Worm (Caenorhabditis elegans) whole organism, young adult: Measurements from ENCODE around the gene F22E12.1.

Experiments
- B0019.2 ChIP-seq: fragments of 200-800 bp; sonication (Bioruptor generic); conservative IDR thresholded peaks from 2 replicates; pipeline ENCODE4 v1.3.6; 2022; ENCODE audit warnings: missing genetic modification reagents, missing genetic modification characterization, missing compliant biosample characterization
- B0035.1 ChIP-seq: sonication (generic microtip); optimal IDR thresholded peaks from 2 replicates; lab custom pipeline; 2016; ENCODE audit warnings: missing genetic modification characterization, mild to moderate bottlenecking, missing compliant biosample characterization, missing genotype, missing genetic modification reagents
- C17E4.6 ChIP-seq: fragments of 200-800 bp; sonication (Bioruptor generic); IDR thresholded peaks from 2 replicates; pipeline ENCODE4 v1.3.6; 2022; ENCODE audit warnings: missing genetic modification reagents, missing genetic modification characterization, missing compliant biosample characterization
- F22D6.2 ChIP-seq: sonication (generic microtip); optimal IDR thresholded peaks from 2 replicates; lab custom pipeline; 2016; ENCODE audit warnings: mild to moderate bottlenecking, missing genetic modification characterization, missing compliant biosample characterization
- F33H1.4 ChIP-seq: fragments of 200-800 bp; sonication (Bioruptor generic); IDR thresholded peaks from 2 replicates; pipeline ENCODE4 v1.3.6; 2022; ENCODE audit warnings: missing genetic modification reagents, missing genetic modification characterization, missing compliant biosample characterization
- F39B2.1 ChIP-seq: fragments of 200-800 bp; sonication (Bioruptor generic); IDR thresholded peaks from 2 replicates; pipeline ENCODE4 v1.3.6; 2022; ENCODE audit warnings: missing genetic modification reagents, missing genetic modification characterization, missing compliant biosample characterization
- F49E8.2 ChIP-seq: sonication (generic microtip); optimal IDR thresholded peaks from 3 replicates; lab custom pipeline; 2017; ENCODE audit warnings: missing genetic modification characterization, mild to moderate bottlenecking, missing compliant biosample characterization, antibody characterized with exemption, moderate library complexity; ENCODE audit not compliant: insufficient read depth
- F52B5.7 ChIP-seq: sonication (generic microtip); optimal IDR thresholded peaks from 2 replicates; lab custom pipeline; 2016; ENCODE audit warnings: mild to moderate bottlenecking, missing genetic modification characterization, missing compliant biosample characterization
- K12H6.12 ChIP-seq: fragments of 200-800 bp; sonication (Bioruptor generic); optimal IDR thresholded peaks from 2 replicates; lab custom pipeline; 2018; ENCODE audit warnings: mild to moderate bottlenecking, missing genetic modification characterization, missing compliant biosample characterization
- T26A5.8 ChIP-seq: sonication (generic microtip); optimal IDR thresholded peaks from 2 replicates; lab custom pipeline; 2016; ENCODE audit warnings: missing genetic modification characterization, missing compliant biosample characterization
- cebp-2 ChIP-seq: fragments of 200-800 bp; sonication (Bioruptor generic); IDR thresholded peaks from 2 replicates; pipeline ENCODE4 v1.3.6; 2022; ENCODE audit warnings: missing genetic modification characterization, missing compliant biosample characterization
- ceh-27 ChIP-seq: fragments of 200-800 bp; sonication (Bioruptor generic); optimal IDR thresholded peaks from 2 replicates; lab custom pipeline; 2018; ENCODE audit warnings: mild to moderate bottlenecking, missing genetic modification characterization, moderate library complexity, missing compliant biosample characterization
- ceh-91 ChIP-seq: fragments of 200-800 bp; sonication (Bioruptor generic); IDR thresholded peaks from 2 replicates; pipeline ENCODE4 v1.3.6; 2022; ENCODE audit warnings: missing genetic modification reagents, missing genetic modification characterization, missing compliant biosample characterization
- egl-18 ChIP-seq: fragments of 200-800 bp; sonication (Bioruptor generic); IDR thresholded peaks from 2 replicates; pipeline ENCODE4 v1.3.6; 2022; ENCODE audit warnings: missing genetic modification reagents, missing genetic modification characterization, missing compliant biosample characterization
- egl-44 ChIP-seq: fragments of 200-800 bp; sonication (Bioruptor generic); IDR thresholded peaks from 2 replicates; pipeline ENCODE4 v1.3.6; 2022; ENCODE audit warnings: missing genetic modification reagents, missing genetic modification characterization, missing compliant biosample characterization
- ets-4 ChIP-seq: fragments of 200-800 bp; sonication (Bioruptor generic); optimal IDR thresholded peaks from 2 replicates; lab custom pipeline; 2018; ENCODE audit warnings: mild to moderate bottlenecking, missing genetic modification characterization, missing compliant biosample characterization
- hmg-1.2 ChIP-seq: fragments of 200-800 bp; sonication (Bioruptor generic); IDR thresholded peaks from 2 replicates; pipeline ENCODE4 v1.3.6; 2022; ENCODE audit warnings: missing genetic modification reagents, missing genetic modification characterization, missing compliant biosample characterization
- hrde-1 ChIP-seq: sonication (generic microtip); optimal IDR thresholded peaks from 2 replicates; lab custom pipeline; 2016; ENCODE audit warnings: missing genetic modification characterization, mild to moderate bottlenecking, missing compliant biosample characterization, moderate library complexity, missing genotype, missing genetic modification reagents, borderline replicate concordance
- hsf-1 ChIP-seq: fragments of 200-800 bp; sonication (Bioruptor generic); IDR thresholded peaks from 2 replicates; pipeline ENCODE4 v1.3.6; 2022; ENCODE audit warnings: missing genetic modification reagents, missing genetic modification characterization, missing compliant biosample characterization
- let-607 ChIP-seq, 2 experiments: fragments of 200-800 bp in 1 of 2; sonication (Bioruptor generic) in 1 of 2; sonication (generic microtip) in 1 of 2; optimal IDR thresholded peaks; 2 replicates each; lab custom pipeline; 2016 to 2018; ENCODE audit warnings: mild to moderate bottlenecking in 2 of 2, missing compliant biosample characterization in 2 of 2, missing genetic modification characterization in 2 of 2, moderate library complexity in 2 of 2, missing genotype in 1 of 2
- lin-26 ChIP-seq: fragments of 200-800 bp; sonication (Bioruptor generic); IDR thresholded peaks from 2 replicates; pipeline ENCODE4 v1.3.6; 2022; ENCODE audit warnings: missing genetic modification reagents, missing genetic modification characterization, missing compliant biosample characterization
- lin-35 ChIP-seq, 3 experiments: fragments of 150-350 bp in 2 of 3; sonication (generic microtip) in 1 of 3; optimal IDR thresholded peaks; 2 replicates each; lab custom pipeline; 2014 to 2018; ENCODE audit warnings: missing biosample characterization in 3 of 3, missing genetic modification characterization in 3 of 3, missing genetic modification reagents in 3 of 3
- lin-54 ChIP-seq: fragments of 200-800 bp; sonication (Bioruptor generic); optimal IDR thresholded peaks from 2 replicates; lab custom pipeline; 2018; ENCODE audit warnings: mild to moderate bottlenecking, missing genetic modification characterization, missing compliant biosample characterization
- madf-3 ChIP-seq: fragments of 200-800 bp; sonication (Bioruptor generic); IDR thresholded peaks from 2 replicates; pipeline ENCODE4 v1.3.6; 2022; ENCODE audit warnings: missing genetic modification reagents, missing genetic modification characterization, missing compliant biosample characterization
- madf-8 ChIP-seq: fragments of 200-800 bp; sonication (Bioruptor generic); conservative IDR thresholded peaks from 2 replicates; pipeline ENCODE4 v1.3.6; 2022; ENCODE audit warnings: missing genetic modification reagents, missing genetic modification characterization, missing compliant biosample characterization
- nfya-1 ChIP-seq: sonication (generic microtip); optimal IDR thresholded peaks from 2 replicates; lab custom pipeline; 2017; ENCODE audit warnings: antibody characterized with exemption, missing compliant biosample characterization, missing genetic modification characterization, borderline replicate concordance; ENCODE audit not compliant: insufficient read depth
- pbrm-1 ChIP-seq: fragments of 200-800 bp; sonication (Bioruptor generic); IDR thresholded peaks from 2 replicates; pipeline ENCODE4 v1.3.6; 2022; ENCODE audit warnings: missing genetic modification reagents, missing genetic modification characterization, missing compliant biosample characterization
- pha-4 ChIP-seq: fragments of 150-350 bp; sonication (generic microtip); optimal IDR thresholded peaks from 2 replicates; lab custom pipeline; 2014; ENCODE audit warnings: missing biosample characterization, missing genetic modification reagents, missing genetic modification characterization
- repo-1 ChIP-seq: sonication (generic microtip); optimal IDR thresholded peaks from 2 replicates; lab custom pipeline; 2017; ENCODE audit warnings: mild to moderate bottlenecking, missing genetic modification characterization, missing compliant biosample characterization
- rpc-1 ChIP-seq, 2 experiments: fragments of 150-350 bp in 1 of 2; sonication (generic microtip) in 1 of 2; optimal IDR thresholded peaks; 2 replicates each; lab custom pipeline; 2014 to 2018; ENCODE audit warnings: missing biosample characterization in 1 of 2, missing genetic modification characterization in 1 of 2, missing genetic modification reagents in 1 of 2, missing genotype in 1 of 2
- snpc-1.3 ChIP-seq: sonication (generic microtip); optimal IDR thresholded peaks from 2 replicates; lab custom pipeline; 2017; ENCODE audit warnings: missing genetic modification characterization, mild to moderate bottlenecking, missing compliant biosample characterization, antibody characterized with exemption, moderate library complexity, missing genotype, missing genetic modification reagents; ENCODE audit not compliant: insufficient read depth
- tbx-9 ChIP-seq: sonication (generic microtip); optimal IDR thresholded peaks from 2 replicates; lab custom pipeline; 2016; ENCODE audit warnings: borderline replicate concordance, missing genetic modification characterization, inconsistent platforms, missing compliant biosample characterization
- zfh-2 ChIP-seq: fragments of 200-800 bp; sonication (Bioruptor generic); conservative IDR thresholded peaks from 2 replicates; pipeline ENCODE4 v1.3.6; 2022; ENCODE audit warnings: missing genetic modification reagents, missing genetic modification characterization, missing compliant biosample characterization

Gene F22E12.1

ce11 chrV:10418961-10419360 lies 38.2 kb downstream of the F22E12.1 start, which contains the start of gene F15H10.5 (continued):
- TF ChIP-seq F49E8.2, result no peak
- no peak for TF ChIP-seq B0019.2 (GFP tag; lab: Robert Waterston, UW)
- no peak for TF ChIP-seq pbrm-1 (GFP tag; lab: Robert Waterston, UW)

ce11 chrV:10416925-10417324 lies 40.2 kb downstream of the F22E12.1 start, which contains the start of gene F15H10.10:
TSS of gene F15H10.10 (minus strand) at chrV:10417025.
- TF ChIP-seq lin-26 (no peak), tbx-9 (no peak), lin-54 (GFP tag; lab: Kevin White, UChicago) (no peak)

DNA sequence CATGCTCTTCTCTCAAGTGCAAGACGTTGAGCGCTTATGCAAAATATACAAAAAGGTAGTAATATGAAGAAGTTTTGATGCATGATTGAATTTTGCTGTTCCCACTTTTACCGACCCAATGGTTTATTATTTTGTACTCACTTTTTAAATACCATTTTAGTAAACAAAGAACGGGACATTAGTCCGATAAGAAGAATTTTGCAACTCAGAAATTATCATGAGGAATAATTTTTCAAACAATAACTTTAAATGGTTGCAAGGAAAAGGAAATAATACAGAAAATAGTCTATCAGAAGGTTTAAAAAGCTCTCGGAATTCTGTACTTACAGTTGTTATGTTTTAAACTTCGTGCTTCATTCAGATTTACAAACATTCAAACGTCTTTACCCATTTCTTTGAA lies 42.5 kb downstream of the F22E12.1 start, which contains the start of gene F15H10.9:
Gene F15H10.9 (minus strand): TSS at position 101 of the 400 bp plus-strand sequence.
- no peak for TF ChIP-seq K12H6.12 (tag; lab: Kevin White, UChicago)
- TF ChIP-seq let-607 (tag; optimal IDR thresholded peaks at IDR 0.05; lab: Kevin White, UChicago), result no peak
- no peak for TF ChIP-seq rpc-1 (optimal IDR thresholded peaks at IDR 0.05; lab: Kevin White, UChicago)
- no peak for TF ChIP-seq rpc-1 (tag; optimal IDR thresholded peaks at IDR 0.05; lab: Kevin White, UChicago)
- no peak for TF ChIP-seq egl-18 (GFP tag; lab: Robert Waterston, UW)
- TF ChIP-seq F22D6.2 (tag; lab: Kevin White, UChicago), result no peak
- no peak for TF ChIP-seq nfya-1
- TF ChIP-seq repo-1 (tag; lab: Kevin White, UChicago), result no peak
- TF ChIP-seq madf-3, result no peak
- TF ChIP-seq zfh-2 (GFP tag; lab: Robert Waterston, UW), result no peak
- TF ChIP-seq hmg-1.2 (GFP tag; lab: Robert Waterston, UW), result no peak
- TF ChIP-seq F52B5.7 (tag; lab: Kevin White, UChicago), result no peak

DNA sequence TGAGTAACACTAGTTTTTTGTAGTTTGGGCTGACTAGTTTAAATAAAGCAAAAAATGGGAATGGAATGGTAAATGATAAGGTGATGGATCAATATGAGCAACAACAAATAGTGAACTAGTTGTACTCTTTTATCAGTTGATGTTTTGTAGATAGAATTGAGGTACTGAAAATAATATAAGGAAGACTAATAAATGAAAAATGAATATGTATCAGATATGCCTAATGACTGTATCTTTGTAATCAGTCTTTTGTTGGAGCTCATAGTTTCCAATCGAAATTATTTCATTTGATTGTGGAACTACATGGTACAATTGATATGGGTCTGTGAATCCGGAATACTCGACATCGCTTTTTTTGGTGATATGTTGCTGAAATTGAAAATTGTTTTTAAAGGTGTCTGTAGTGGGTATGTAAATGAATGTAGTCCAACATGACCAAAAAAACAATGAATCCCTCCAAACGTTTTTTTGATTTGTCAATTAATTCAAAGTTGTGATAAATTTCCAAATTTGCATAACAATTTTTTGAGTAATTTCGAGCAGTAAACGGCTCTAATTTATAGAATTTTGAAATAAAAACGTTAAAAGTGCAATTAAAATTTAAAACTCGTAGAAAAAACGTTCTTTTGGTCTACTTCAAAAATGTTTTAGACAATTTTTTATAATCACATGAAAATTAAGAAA lies 47.0 kb downstream of the F22E12.1 start, which contains the start of gene F15H10.12:
Gene F15H10.12 (minus strand): TSS at position 51 of the 684 bp plus-strand sequence.
- TF ChIP-seq hmg-1.2 (GFP tag; lab: Robert Waterston, UW) (no peak), lin-35 (GFP tag; optimal IDR thresholded peaks at IDR 0.05; lab: Kevin White, UChicago) (no peak)

ce11 chrV:10406313-10406712 lies 50.8 kb downstream of the F22E12.1 start, which contains the start of gene F15H10.7:
TSS of gene F15H10.7 (minus strand) at chrV:10406413.
- TF ChIP-seq hsf-1 (GFP tag; lab: Robert Waterston, UW) (no peak), T26A5.8 (tag; lab: Kevin White, UChicago) (no peak), cebp-2 (GFP tag; lab: Robert Waterston, UW) (no peak), F39B2.1 (GFP tag; lab: Robert Waterston, UW) (no peak), madf-3 (no peak), ceh-27 (GFP tag; lab: Kevin White, UChicago) (no peak), hrde-1 (tag; lab: Kevin White, UChicago) (no peak), B0035.1 (no peak), ceh-91 (GFP tag; lab: Robert Waterston, UW) (no peak), snpc-1.3 (tag; lab: Kevin White, UChicago) (no peak), pha-4 (tag; lab: Kevin White, UChicago) (no peak), ets-4 (GFP tag; lab: Kevin White, UChicago) (no peak), C17E4.6 (no peak), F33H1.4 (no peak), lin-26 (no peak), egl-44 (GFP tag; lab: Robert Waterston, UW) (no peak), madf-8 (no peak)
- TF ChIP-seq, all 124 proteins: peak for 0
